Worm (Caenorhabditis elegans) whole organism, young adult: ENCODE data around the gene C13F10.8.

Source experiments
- B0019.2 ChIP-seq: fragments of 200-800 bp; sonication (Bioruptor generic); conservative IDR thresholded peaks from 2 replicates; pipeline ENCODE4 v1.3.6; 2022; ENCODE audit warnings: missing genetic modification reagents, missing genetic modification characterization, missing compliant biosample characterization
- F52B5.7 ChIP-seq: sonication (generic microtip); optimal IDR thresholded peaks from 2 replicates; lab custom pipeline; 2016; ENCODE audit warnings: mild to moderate bottlenecking, missing genetic modification characterization, missing compliant biosample characterization
- F57C9.4 ChIP-seq: sonication (generic microtip); optimal IDR thresholded peaks from 2 replicates; lab custom pipeline; 2017; ENCODE audit warnings: mild to moderate bottlenecking, missing genetic modification characterization, missing compliant biosample characterization
- K11D2.4 ChIP-seq: fragments of 200-800 bp; sonication (Bioruptor generic); IDR thresholded peaks from 2 replicates; pipeline ENCODE4 v1.3.6; 2022; ENCODE audit warnings: missing genetic modification reagents, missing genetic modification characterization, missing compliant biosample characterization
- T07F8.4 ChIP-seq: sonication (generic microtip); optimal IDR thresholded peaks from 2 replicates; lab custom pipeline; 2016; ENCODE audit warnings: mild to moderate bottlenecking, missing genetic modification characterization, moderate library complexity, missing compliant biosample characterization
- Y53F4B.3 ChIP-seq: fragments of 200-800 bp; sonication (Bioruptor generic); IDR thresholded peaks from 2 replicates; pipeline ENCODE4 v1.3.6; 2022; ENCODE audit warnings: missing genetic modification reagents, missing genetic modification characterization, missing compliant biosample characterization
- Y56A3A.18 ChIP-seq: fragments of 200-800 bp; sonication (Bioruptor generic); IDR thresholded peaks from 2 replicates; pipeline ENCODE4 v1.3.6; 2022; ENCODE audit warnings: missing genetic modification reagents, missing genetic modification characterization, missing compliant biosample characterization
- Y95B8A.8 ChIP-seq: fragments of 200-800 bp; sonication (Bioruptor generic); IDR thresholded peaks from 2 replicates; pipeline ENCODE4 v1.3.6; 2022; ENCODE audit warnings: missing genetic modification reagents, missing genetic modification characterization, missing compliant biosample characterization
- akir-1 ChIP-seq: fragments of 200-800 bp; sonication (Bioruptor generic); optimal IDR thresholded peaks from 2 replicates; lab custom pipeline; 2018; ENCODE audit warnings: mild to moderate bottlenecking, missing genetic modification characterization, moderate library complexity, missing compliant biosample characterization
- aptf-2 ChIP-seq: fragments of 200-800 bp; sonication (Bioruptor generic); conservative IDR thresholded peaks from 2 replicates; pipeline ENCODE4 v1.3.6; 2022; ENCODE audit warnings: missing genetic modification reagents, missing genetic modification characterization, missing compliant biosample characterization
- athp-1 ChIP-seq: sonication (generic microtip); optimal IDR thresholded peaks from 2 replicates; lab custom pipeline; 2017; ENCODE audit warnings: mild to moderate bottlenecking, missing genetic modification characterization, missing compliant biosample characterization
- attf-3 ChIP-seq: fragments of 200-800 bp; sonication (Bioruptor generic); conservative IDR thresholded peaks from 2 replicates; pipeline ENCODE4 v1.3.6; 2022; ENCODE audit warnings: missing genetic modification reagents, missing genetic modification characterization, missing compliant biosample characterization
- attf-5 ChIP-seq: fragments of 200-800 bp; sonication (Bioruptor generic); optimal IDR thresholded peaks from 2 replicates; lab custom pipeline; 2018; ENCODE audit warnings: mild to moderate bottlenecking, missing genetic modification characterization, missing compliant biosample characterization
- bed-1 ChIP-seq: fragments of 200-800 bp; sonication (Bioruptor generic); IDR thresholded peaks from 2 replicates; pipeline ENCODE4 v1.3.6; 2022; ENCODE audit warnings: missing genetic modification reagents, missing genetic modification characterization, missing compliant biosample characterization
- ccch-3 ChIP-seq: fragments of 200-800 bp; sonication (Bioruptor generic); optimal IDR thresholded peaks from 2 replicates; lab custom pipeline; 2018; ENCODE audit warnings: mild to moderate bottlenecking, missing genetic modification characterization, missing compliant biosample characterization
- cebp-1 ChIP-seq, 2 experiments: fragments of 200-800 bp in 1 of 2; sonication (Bioruptor generic) in 1 of 2; sonication (generic microtip) in 1 of 2; IDR thresholded peaks in 1 of 2; optimal IDR thresholded peaks in 1 of 2; 2 replicates each; pipeline versions ENCODE4 v1.3.6 to Lab custom; 2017 to 2022; ENCODE audit warnings: missing compliant biosample characterization in 2 of 2, missing genetic modification characterization in 2 of 2, mild to moderate bottlenecking in 1 of 2, missing genetic modification reagents in 1 of 2, moderate library complexity in 1 of 2
- cebp-2 ChIP-seq: fragments of 200-800 bp; sonication (Bioruptor generic); IDR thresholded peaks from 2 replicates; pipeline ENCODE4 v1.3.6; 2022; ENCODE audit warnings: missing genetic modification characterization, missing compliant biosample characterization
- ceh-100 ChIP-seq: fragments of 200-800 bp; sonication (Bioruptor generic); IDR thresholded peaks from 2 replicates; pipeline ENCODE4 v1.3.6; 2022; ENCODE audit warnings: missing genetic modification reagents, missing genetic modification characterization, missing compliant biosample characterization
- ceh-27 ChIP-seq: fragments of 200-800 bp; sonication (Bioruptor generic); optimal IDR thresholded peaks from 2 replicates; lab custom pipeline; 2018; ENCODE audit warnings: mild to moderate bottlenecking, missing genetic modification characterization, moderate library complexity, missing compliant biosample characterization
- ceh-58 ChIP-seq: fragments of 200-800 bp; sonication (Bioruptor generic); IDR thresholded peaks from 2 replicates; pipeline ENCODE4 v1.3.6; 2022; ENCODE audit warnings: missing genetic modification characterization, missing compliant biosample characterization
- ceh-91 ChIP-seq: fragments of 200-800 bp; sonication (Bioruptor generic); IDR thresholded peaks from 2 replicates; pipeline ENCODE4 v1.3.6; 2022; ENCODE audit warnings: missing genetic modification reagents, missing genetic modification characterization, missing compliant biosample characterization
- dpff-1 ChIP-seq: sonication (generic microtip); optimal IDR thresholded peaks from 2 replicates; lab custom pipeline; 2017; ENCODE audit warnings: mild to moderate bottlenecking, missing genetic modification characterization, missing compliant biosample characterization
- dpl-1 ChIP-seq: fragments of 150-350 bp; optimal IDR thresholded peaks from 2 replicates; lab custom pipeline; 2014; ENCODE audit warnings: missing biosample characterization, missing genetic modification reagents, missing genetic modification characterization
- efl-1 ChIP-seq: fragments of 150-350 bp; optimal IDR thresholded peaks from 2 replicates; lab custom pipeline; 2014; ENCODE audit warnings: missing biosample characterization, missing genetic modification reagents, missing genetic modification characterization
- egl-18 ChIP-seq: fragments of 200-800 bp; sonication (Bioruptor generic); IDR thresholded peaks from 2 replicates; pipeline ENCODE4 v1.3.6; 2022; ENCODE audit warnings: missing genetic modification reagents, missing genetic modification characterization, missing compliant biosample characterization
- egl-44 ChIP-seq: fragments of 200-800 bp; sonication (Bioruptor generic); IDR thresholded peaks from 2 replicates; pipeline ENCODE4 v1.3.6; 2022; ENCODE audit warnings: missing genetic modification reagents, missing genetic modification characterization, missing compliant biosample characterization
- egrh-3 ChIP-seq: fragments of 200-800 bp; sonication (Bioruptor generic); IDR thresholded peaks from 2 replicates; pipeline ENCODE4 v1.3.6; 2022; ENCODE audit warnings: missing genetic modification reagents, missing genetic modification characterization, missing compliant biosample characterization
- gei-17 ChIP-seq: fragments of 200-800 bp; sonication (Bioruptor generic); optimal IDR thresholded peaks from 2 replicates; lab custom pipeline; 2018; ENCODE audit warnings: mild to moderate bottlenecking, missing genetic modification characterization, missing compliant biosample characterization
- hlh-26 ChIP-seq: fragments of 200-800 bp; sonication (Bioruptor generic); conservative IDR thresholded peaks from 2 replicates; pipeline ENCODE4 v1.3.6; 2022; ENCODE audit warnings: missing genetic modification reagents, missing genetic modification characterization, missing compliant biosample characterization
- hmg-1.2 ChIP-seq: fragments of 200-800 bp; sonication (Bioruptor generic); IDR thresholded peaks from 2 replicates; pipeline ENCODE4 v1.3.6; 2022; ENCODE audit warnings: missing genetic modification reagents, missing genetic modification characterization, missing compliant biosample characterization
- hmg-20 ChIP-seq: fragments of 200-800 bp; sonication (Bioruptor generic); IDR thresholded peaks from 2 replicates; pipeline ENCODE4 v1.3.6; 2022; ENCODE audit warnings: missing genetic modification reagents, missing genetic modification characterization, missing compliant biosample characterization
- hrde-1 ChIP-seq: sonication (generic microtip); optimal IDR thresholded peaks from 2 replicates; lab custom pipeline; 2016; ENCODE audit warnings: missing genetic modification characterization, mild to moderate bottlenecking, missing compliant biosample characterization, moderate library complexity, missing genotype, missing genetic modification reagents, borderline replicate concordance
- lin-40 ChIP-seq: sonication (generic microtip); optimal IDR thresholded peaks from 2 replicates; lab custom pipeline; 2016; ENCODE audit warnings: missing genetic modification characterization, mild to moderate bottlenecking, missing compliant biosample characterization, missing genotype, missing genetic modification reagents
- lin-54 ChIP-seq: fragments of 200-800 bp; sonication (Bioruptor generic); optimal IDR thresholded peaks from 2 replicates; lab custom pipeline; 2018; ENCODE audit warnings: mild to moderate bottlenecking, missing genetic modification characterization, missing compliant biosample characterization
- madf-6 ChIP-seq: fragments of 200-800 bp; sonication (Bioruptor generic); IDR thresholded peaks from 2 replicates; pipeline ENCODE4 v1.3.6; 2022; ENCODE audit warnings: missing genetic modification reagents, missing genetic modification characterization, missing compliant biosample characterization
- mel-28 ChIP-seq: sonication (generic microtip); optimal IDR thresholded peaks from 2 replicates; lab custom pipeline; 2016; ENCODE audit warnings: borderline replicate concordance, mild to moderate bottlenecking, missing genetic modification characterization, missing compliant biosample characterization
- mxl-1 ChIP-seq: sonication (generic microtip); optimal IDR thresholded peaks from 2 replicates; lab custom pipeline; 2016; ENCODE audit warnings: missing genetic modification characterization, missing compliant biosample characterization
- nfya-2 ChIP-seq: fragments of 200-800 bp; sonication (Bioruptor generic); IDR thresholded peaks from 2 replicates; pipeline ENCODE4 v1.3.6; 2022; ENCODE audit warnings: missing genetic modification reagents, missing genetic modification characterization, missing compliant biosample characterization
- nhr-27 ChIP-seq: fragments of 200-800 bp; sonication (Bioruptor generic); optimal IDR thresholded peaks from 2 replicates; lab custom pipeline; 2018; ENCODE audit warnings: mild to moderate bottlenecking, missing genetic modification characterization, moderate library complexity, missing compliant biosample characterization
- nhr-80 ChIP-seq: sonication (generic microtip); optimal IDR thresholded peaks from 2 replicates; lab custom pipeline; 2016; ENCODE audit warnings: missing genetic modification characterization, missing compliant biosample characterization
- pbrm-1 ChIP-seq: fragments of 200-800 bp; sonication (Bioruptor generic); IDR thresholded peaks from 2 replicates; pipeline ENCODE4 v1.3.6; 2022; ENCODE audit warnings: missing genetic modification reagents, missing genetic modification characterization, missing compliant biosample characterization
- repo-1 ChIP-seq: sonication (generic microtip); optimal IDR thresholded peaks from 2 replicates; lab custom pipeline; 2017; ENCODE audit warnings: mild to moderate bottlenecking, missing genetic modification characterization, missing compliant biosample characterization
- rpc-1 ChIP-seq, 2 experiments: fragments of 150-350 bp in 1 of 2; sonication (generic microtip) in 1 of 2; optimal IDR thresholded peaks; 2 replicates each; lab custom pipeline; 2014 to 2018; ENCODE audit warnings: missing biosample characterization in 1 of 2, missing genetic modification characterization in 1 of 2, missing genetic modification reagents in 1 of 2, missing genotype in 1 of 2
- sdz-38 ChIP-seq: sonication (generic microtip); optimal IDR thresholded peaks from 2 replicates; lab custom pipeline; 2016; ENCODE audit warnings: missing genotype, missing genetic modification characterization, missing compliant biosample characterization
- tbx-9 ChIP-seq: sonication (generic microtip); optimal IDR thresholded peaks from 2 replicates; lab custom pipeline; 2016; ENCODE audit warnings: borderline replicate concordance, missing genetic modification characterization, inconsistent platforms, missing compliant biosample characterization
- unc-62 ChIP-seq: fragments of 150-350 bp; optimal IDR thresholded peaks from 2 replicates; lab custom pipeline; 2014; ENCODE audit warnings: missing biosample characterization, missing genetic modification reagents, missing genetic modification characterization
- ztf-18 ChIP-seq: sonication (generic microtip); optimal IDR thresholded peaks from 2 replicates; lab custom pipeline; 2016; ENCODE audit warnings: missing genotype, mild to moderate bottlenecking, missing genetic modification characterization, missing compliant biosample characterization
- ztf-22 ChIP-seq: fragments of 200-800 bp; sonication (Bioruptor generic); optimal IDR thresholded peaks from 2 replicates; lab custom pipeline; 2018; ENCODE audit warnings: mild to moderate bottlenecking, missing genetic modification characterization, moderate library complexity, missing compliant biosample characterization

Gene C13F10.8

ce11 chrV:7198403-7198802, 22.4 kb downstream of the C13F10.8 start (continued):
- TF ChIP-seq mel-28 (tag; lab: Kevin White, UChicago) = no peak
- no peak for TF ChIP-seq mxl-1 (tag; lab: Kevin White, UChicago)
- no peak for TF ChIP-seq K11D2.4 (GFP tag; lab: Robert Waterston, UW)
- TF ChIP-seq sdz-38 = no peak
- no peak for TF ChIP-seq egrh-3 (GFP tag; lab: Robert Waterston, UW)
- no peak for TF ChIP-seq ztf-18 (tag; lab: Kevin White, UChicago)
- TF ChIP-seq athp-1 (tag; lab: Kevin White, UChicago) = no peak
- peak; percentile 41 for TF ChIP-seq attf-5 (GFP tag; lab: Kevin White, UChicago)
- TF ChIP-seq nhr-80 = peak; percentile 95
- TF ChIP-seq akir-1 (GFP tag; lab: Kevin White, UChicago) = no peak
- TF ChIP-seq bed-1 (GFP tag; lab: Robert Waterston, UW) = no peak
- peak; percentile 78 for TF ChIP-seq tbx-9 (tag; lab: Kevin White, UChicago)
- TF ChIP-seq cebp-2 (GFP tag; lab: Robert Waterston, UW) = no peak
- TF ChIP-seq ztf-22 (GFP tag; lab: Kevin White, UChicago) = peak; percentile 4
- TF ChIP-seq lin-54 = peak; percentile 35
- TF ChIP-seq cebp-1 (GFP tag; IDR thresholded peaks at IDR 0.05; lab: Robert Waterston, UW) = peak; percentile 32; the same call in 1 of the 2 replicates
- TF ChIP-seq cebp-1 (tag; optimal IDR thresholded peaks at IDR 0.05; lab: Kevin White, UChicago) = peak; percentile 65
- TF ChIP-seq ceh-100 (GFP tag; lab: Robert Waterston, UW) = no peak
- TF ChIP-seq gei-17 (GFP tag; lab: Kevin White, UChicago) = no peak
- no peak for TF ChIP-seq nhr-27 (tag; lab: Kevin White, UChicago)
- TF ChIP-seq efl-1 (GFP tag; lab: Kevin White, UChicago) = no peak
- 0 out of 2 replicates have a peak, but pooled peaks have one; percentile 31 for TF ChIP-seq hmg-1.2 (GFP tag; lab: Robert Waterston, UW)
- TF ChIP-seq F57C9.4 (tag; lab: Kevin White, UChicago) = no peak
- TF ChIP-seq ceh-27 (GFP tag; lab: Kevin White, UChicago) = no peak
- TF ChIP-seq ceh-58 (GFP tag; lab: Robert Waterston, UW) = no peak
- TF ChIP-seq madf-6 (GFP tag; lab: Robert Waterston, UW) = peak; percentile 67; the same call in 1 of the 2 replicates
- no peak for TF ChIP-seq dpl-1 (GFP tag; lab: Kevin White, UChicago)
- no peak for TF ChIP-seq Y53F4B.3 (GFP tag; lab: Robert Waterston, UW)
- TF ChIP-seq hmg-20 (GFP tag; lab: Robert Waterston, UW) = 0 out of 2 replicates have a peak, but pooled peaks have one; percentile 48
- peak; percentile 79 for TF ChIP-seq repo-1 (tag; lab: Kevin White, UChicago)
- no peak for TF ChIP-seq ccch-3 (GFP tag; lab: Kevin White, UChicago)
- TF ChIP-seq attf-3 (GFP tag; lab: Robert Waterston, UW) = no peak
- no peak for TF ChIP-seq egl-18 (GFP tag; lab: Robert Waterston, UW)
- no peak for TF ChIP-seq rpc-1 (optimal IDR thresholded peaks at IDR 0.05; lab: Kevin White, UChicago)
- no peak for TF ChIP-seq rpc-1 (tag; optimal IDR thresholded peaks at IDR 0.05; lab: Kevin White, UChicago)
- no peak for TF ChIP-seq B0019.2
- 0 out of 2 replicates have a peak, but pooled peaks have one; percentile 42 for TF ChIP-seq Y95B8A.8
- TF ChIP-seq unc-62 (GFP tag; lab: Kevin White, UChicago) = no peak
- no peak for TF ChIP-seq hlh-26 (GFP tag; lab: Robert Waterston, UW)
- no peak for TF ChIP-seq nfya-2 (GFP tag; lab: Robert Waterston, UW)
- TF ChIP-seq pbrm-1 (GFP tag; lab: Robert Waterston, UW) = peak; percentile 39; the same call in 1 of the 2 replicates
- TF ChIP-seq egl-44 = no peak
- TF ChIP-seq T07F8.4 = no peak
- peak; percentile 43 for TF ChIP-seq F52B5.7 (tag; lab: Kevin White, UChicago)
- 0 out of 2 replicates have a peak, but pooled peaks have one; percentile 54 for TF ChIP-seq Y56A3A.18 (GFP tag; lab: Robert Waterston, UW)
- peak; percentile 82 for TF ChIP-seq hrde-1 (tag; lab: Kevin White, UChicago)
- peak; percentile 29 for TF ChIP-seq lin-40 (tag; lab: Kevin White, UChicago)
- no peak for TF ChIP-seq ceh-91 (GFP tag; lab: Robert Waterston, UW)
- TF ChIP-seq aptf-2 (GFP tag; lab: Robert Waterston, UW) = no peak
- TF ChIP-seq dpff-1 (tag; lab: Kevin White, UChicago) = peak; percentile 1
